Worm (Caenorhabditis elegans): ENCODE data around the gene F20B6.4.
"Not testable (repeated sequence)": the region's sequence is repeated elsewhere in the genome, so short reads cannot be mapped to it uniquely, and the experiment has no call there.

F20B6.4 gene

DNA sequence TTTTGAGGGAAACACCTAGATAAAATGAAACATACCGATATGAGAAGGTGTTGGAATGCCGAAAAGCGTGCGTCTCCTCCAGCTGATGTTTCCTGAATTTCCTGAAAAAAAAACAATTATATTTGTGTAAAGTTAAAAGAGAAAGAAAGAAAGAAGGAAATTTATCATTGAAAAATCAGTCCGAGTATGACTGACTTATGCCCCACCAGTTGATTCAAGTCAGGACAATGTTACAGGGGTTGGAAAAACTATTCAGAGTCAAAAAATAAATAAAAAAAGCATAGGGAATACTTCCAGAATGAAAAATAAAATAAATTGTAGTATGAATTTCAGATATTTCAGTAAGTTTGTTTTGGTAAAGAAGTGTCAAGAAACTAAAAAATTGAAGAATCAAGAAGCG is 11.1 kb upstream of the F20B6.4 start, which contains the start of gene F20B6.9:
TSS of gene F20B6.9 (minus strand) at position 101 of the 400 bp plus-strand sequence.
- not testable (repeated sequence) for TF ChIP-seq nhr-6, sem-4, lsy-2 (tag; optimal IDR thresholded peaks at IDR 0.05)

DNA sequence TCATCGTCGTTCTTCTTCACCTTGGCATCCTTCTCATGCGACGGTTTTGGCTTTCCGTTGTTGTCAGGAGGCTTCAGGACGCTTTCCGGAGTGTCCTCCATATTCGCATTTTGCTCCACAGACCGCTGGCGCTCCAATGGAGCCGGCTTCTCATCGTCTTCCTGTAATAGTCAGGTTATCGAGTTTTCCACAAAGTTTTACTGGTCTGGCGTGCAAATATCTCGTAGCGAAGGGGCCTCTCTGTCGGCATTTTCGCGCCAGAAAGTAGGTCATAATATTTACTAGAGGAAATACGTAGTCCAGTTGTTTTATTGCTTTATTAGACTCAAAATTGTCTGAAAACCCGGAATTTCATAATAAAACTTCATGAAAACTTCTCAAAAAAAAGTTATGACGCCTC is 5.8 kb upstream of the F20B6.4 start, which contains the start of gene F20B6.6:
TSS of gene F20B6.6 (minus strand) at position 101 of the 400 bp plus-strand sequence.
- not testable (repeated sequence) for TF ChIP-seq mab-5 (tag; optimal IDR thresholded peaks at IDR 0.05); Y55F3AM.14 (GFP tag; optimal IDR thresholded peaks at IDR 0.05); fos-1 (tag; optimal IDR thresholded peaks at IDR 0.05)

DNA sequence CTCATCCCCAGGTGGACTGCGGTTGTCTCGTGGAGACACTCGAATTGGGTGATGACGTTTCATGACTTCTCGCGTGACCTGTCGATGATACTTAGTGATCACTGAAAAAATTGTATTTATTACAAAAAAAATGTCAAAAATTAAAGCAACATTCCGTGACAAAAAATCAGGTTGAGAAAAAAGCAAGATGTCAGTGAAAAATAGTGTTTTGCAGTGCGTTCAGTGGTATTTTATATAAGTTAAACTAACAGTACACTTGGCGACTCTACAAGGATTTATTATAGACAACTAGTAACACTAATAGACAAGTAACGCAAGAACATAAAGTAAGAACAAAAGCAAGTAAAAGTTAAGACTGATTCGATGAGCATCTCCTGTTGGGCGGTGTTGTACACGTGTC is 3.5 kb upstream of the F20B6.4 start, which contains the start of gene F20B6.5:
TSS of gene F20B6.5 (minus strand) at position 101 of the 400 bp plus-strand sequence.
- TF ChIP-seq sma-9 (GFP tag; optimal IDR thresholded peaks at IDR 0.05); sma-9 (tag; optimal IDR thresholded peaks at IDR 0.05); snpc-4 (tag; optimal IDR thresholded peaks at IDR 0.05); nhr-10 (tag; optimal IDR thresholded peaks at IDR 0.05): not testable (repeated sequence)

DNA sequence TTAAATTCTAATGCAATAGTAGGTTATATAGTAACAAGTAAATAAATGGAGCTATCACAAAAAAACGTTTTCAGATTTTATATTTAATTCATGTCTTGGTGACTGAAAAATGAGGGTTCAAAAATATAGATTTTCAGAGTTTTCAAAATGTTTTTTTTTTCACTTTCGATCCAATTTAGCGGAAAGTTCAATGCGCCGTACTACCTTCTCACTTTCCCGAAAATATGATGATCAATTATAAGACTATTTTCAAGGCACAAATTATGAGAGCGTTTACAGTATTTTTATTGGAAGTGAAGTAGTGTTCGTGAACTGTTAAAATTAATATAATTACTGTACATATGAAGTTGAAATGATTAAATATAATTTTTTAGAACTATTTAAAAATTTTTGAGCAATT is 3.3 kb downstream of the F20B6.4 start:
- TF ChIP-seq snpc-4 (tag; optimal IDR thresholded peaks at IDR 0.05), result no peak
- peak; percentile 25 for TF ChIP-seq gmeb-1 (tag; optimal IDR thresholded peaks at IDR 0.05)
- peak; percentile 20 for TF ChIP-seq ztf-4 (tag; optimal IDR thresholded peaks at IDR 0.05)
- peak; percentile 5 for TF ChIP-seq nhr-21 (tag; optimal IDR thresholded peaks at IDR 0.05)

DNA sequence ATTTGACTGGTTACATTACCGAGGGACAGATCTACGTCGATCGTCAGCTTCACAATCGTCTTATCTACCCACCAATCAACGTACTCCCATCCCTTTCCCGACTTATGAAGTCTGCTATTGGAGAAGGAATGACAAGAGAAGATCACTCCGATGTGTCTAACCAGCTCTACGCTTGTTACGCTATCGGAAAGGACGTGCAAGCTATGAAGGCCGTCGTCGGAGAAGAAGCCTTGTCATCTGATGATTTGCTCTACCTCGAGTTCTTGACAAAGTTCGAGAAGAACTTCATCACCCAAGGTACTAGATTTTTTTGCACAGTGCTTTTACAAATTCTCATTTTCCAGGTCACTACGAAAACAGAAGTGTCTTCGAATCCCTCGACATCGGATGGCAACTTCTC is 4.1 kb downstream of the F20B6.4 start:
- TF ChIP-seq nhr-6 (tag; optimal IDR thresholded peaks at IDR 0.05) (no peak), gmeb-1 (tag; optimal IDR thresholded peaks at IDR 0.05) (no peak), fos-1 (tag; optimal IDR thresholded peaks at IDR 0.05) (no peak), nhr-25 (tag; optimal IDR thresholded peaks at IDR 0.05) (no peak), elt-3 (tag; optimal IDR thresholded peaks at IDR 0.05) (no peak), nhr-11 (tag; optimal IDR thresholded peaks at IDR 0.05) (no peak), nhr-23 (tag; optimal IDR thresholded peaks at IDR 0.05) (no peak), zag-1 (tag; optimal IDR thresholded peaks at IDR 0.05) (no peak), unc-55 (GFP tag; optimal IDR thresholded peaks at IDR 0.05) (no peak), lsy-2 (tag; optimal IDR thresholded peaks at IDR 0.05) (no peak), nhr-12 (tag; optimal IDR thresholded peaks at IDR 0.05) (no peak), mdl-1 (tag; optimal IDR thresholded peaks at IDR 0.05) (no peak), lin-13 (GFP tag; optimal IDR thresholded peaks at IDR 0.05) (no peak), sma-9 (GFP tag; optimal IDR thresholded peaks at IDR 0.05) (no peak), sma-9 (tag; optimal IDR thresholded peaks at IDR 0.05) (no peak)

DNA sequence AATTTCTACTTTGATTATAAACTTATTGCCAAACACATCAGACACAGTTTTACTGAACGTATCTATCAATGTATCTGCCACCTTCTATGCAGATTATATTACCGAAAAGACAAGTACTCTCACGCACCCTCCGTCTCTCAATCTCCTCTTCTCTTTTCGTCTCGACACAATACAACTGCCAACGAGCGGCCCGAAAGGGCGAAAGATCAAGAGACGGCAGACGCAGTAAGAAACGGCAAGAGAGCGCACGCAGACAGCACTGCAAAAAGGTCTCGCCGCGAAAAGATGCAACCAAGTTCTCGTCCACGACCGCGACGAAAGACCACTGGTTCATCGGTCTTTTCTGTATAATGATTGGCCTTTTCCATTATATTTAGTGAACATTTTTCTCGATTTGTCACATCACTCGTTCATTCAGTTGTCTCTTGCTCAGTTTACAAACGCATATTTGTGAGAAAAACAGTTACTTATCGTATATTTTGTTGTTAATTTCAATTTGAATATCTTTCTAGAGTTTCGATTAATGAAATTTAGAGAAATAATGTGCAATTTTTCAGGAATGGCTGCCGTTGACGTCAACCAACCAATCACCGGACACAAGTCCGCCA is 5.7 kb downstream of the F20B6.4 start, which contains the start of gene vha-12:
TSS of gene vha-12 (plus strand) at position 558 of the 608 bp plus-strand sequence.
- TF ChIP-seq lsy-2 (tag; optimal IDR thresholded peaks at IDR 0.05) (peak; percentile 71 to 92), nhr-77 (tag; optimal IDR thresholded peaks at IDR 0.05) (peak; percentile 17), fos-1 (tag; optimal IDR thresholded peaks at IDR 0.05) (peak; percentile 83), sma-9 (GFP tag; optimal IDR thresholded peaks at IDR 0.05) (peak; percentile 93), sma-9 (tag; optimal IDR thresholded peaks at IDR 0.05) (no peak), ceh-82 (tag; optimal IDR thresholded peaks at IDR 0.05) (peak; percentile 68), mdl-1 (tag; optimal IDR thresholded peaks at IDR 0.05) (peak; percentile 54 to 65), nhr-12 (tag; optimal IDR thresholded peaks at IDR 0.05) (no peak), nhr-237 (tag; optimal IDR thresholded peaks at IDR 0.05) (no peak), lin-11 (tag; optimal IDR thresholded peaks at IDR 0.05) (peak; percentile 86), C34F6.9 (tag; optimal IDR thresholded peaks at IDR 0.05) (peak; percentile 95), zag-1 (tag; optimal IDR thresholded peaks at IDR 0.05) (peak; percentile 79), elt-1 (tag; optimal IDR thresholded peaks at IDR 0.05) (no peak), R02D3.7 (tag; optimal IDR thresholded peaks at IDR 0.05) (no peak), skn-1 (tag; optimal IDR thresholded peaks at IDR 0.05) (no peak), blmp-1 (tag; optimal IDR thresholded peaks at IDR 0.05; ENCODE audit: insufficient read depth) (peak; percentile 56), ZK546.5 (tag; optimal IDR thresholded peaks at IDR 0.05) (peak; percentile 26), egl-27 (tag; optimal IDR thresholded peaks at IDR 0.05) (peak; percentile 89), crh-2 (tag; optimal IDR thresholded peaks at IDR 0.05) (peak; percentile 97), gmeb-1 (tag; optimal IDR thresholded peaks at IDR 0.05) (peak; percentile 80), unc-39 (tag; optimal IDR thresholded peaks at IDR 0.05) (no peak), aly-2 (tag; optimal IDR thresholded peaks at IDR 0.05) (no peak), snpc-4 (tag; optimal IDR thresholded peaks at IDR 0.05) (peak; percentile 66), ztf-1 (GFP tag; conservative IDR thresholded peaks at IDR 0.05) (no peak), nhr-10 (tag; optimal IDR thresholded peaks at IDR 0.05) (peak; percentile 48), unc-62 (GFP tag; optimal IDR thresholded peaks at IDR 0.05) (no peak), ztf-4 (tag; optimal IDR thresholded peaks at IDR 0.05) (peak; percentile 62), ztf-11 (tag; optimal IDR thresholded peaks at IDR 0.05) (no peak), nhr-11 (tag; optimal IDR thresholded peaks at IDR 0.05) (peak; percentile 18), ceh-16 (tag; optimal IDR thresholded peaks at IDR 0.05) (no peak), lin-13 (GFP tag; optimal IDR thresholded peaks at IDR 0.05) (peak; percentile 90), peb-1 (tag; optimal IDR thresholded peaks at IDR 0.05) (no peak)

Data from whole organism, L2 larva.